Fruit fly (Drosophila melanogaster) whole organism, embryonic: ENCODE measurements around the gene dally.
A peak's percentile ranks its signal among the peaks of the same experiment; 100 is the strongest.

Source experiments
- Aef1 ChIP-seq: fragments of 200-800 bp; sonication (Bioruptor generic); IDR thresholded peaks from 3 replicates; pipeline ENCODE4 v1.3.6; 2022; ENCODE audit warnings: missing biosample characterization, missing genetic modification characterization
- BtbVII ChIP-seq: fragments of 200-800 bp; sonication (Bioruptor generic); optimal IDR thresholded peaks from 3 replicates; lab custom pipeline; 2017; ENCODE audit warnings: missing biosample characterization, mild to moderate bottlenecking, missing genetic modification characterization
- Bteb2 ChIP-seq: fragments of 200-800 bp; sonication (Bioruptor generic); optimal IDR thresholded peaks from 2 replicates; lab custom pipeline; 2016; ENCODE audit warnings: missing biosample characterization, missing genetic modification characterization
- CG10565 ChIP-seq: fragments of 200-800 bp; sonication (Bioruptor generic); optimal IDR thresholded peaks from 3 replicates; lab custom pipeline; 2016; ENCODE audit warnings: missing biosample characterization, mild to moderate bottlenecking, missing genetic modification characterization
- CG13123 ChIP-seq: fragments of 200-800 bp; sonication (Bioruptor generic); optimal IDR thresholded peaks from 2 replicates; lab custom pipeline; 2016; ENCODE audit warnings: missing biosample characterization, missing genetic modification characterization
- CG13287 ChIP-seq: fragments of 200-800 bp; sonication (Bioruptor generic); IDR thresholded peaks from 2 replicates; pipeline ENCODE4 v1.3.6; 2022; ENCODE audit warnings: missing biosample characterization, missing genetic modification characterization; ENCODE audit not compliant: partially characterized antibody
- CG16815 ChIP-seq: fragments of 200-800 bp; sonication (Bioruptor generic); optimal IDR thresholded peaks from 3 replicates; lab custom pipeline; 2017; ENCODE audit warnings: missing biosample characterization, mild to moderate bottlenecking, missing genetic modification characterization
- CG31224 ChIP-seq: fragments of 200-800 bp; sonication (Bioruptor generic); IDR thresholded peaks from 2 replicates; pipeline ENCODE4 v1.3.6; 2022; ENCODE audit warnings: missing biosample characterization, missing genetic modification characterization
- E2f2 ChIP-seq: fragments of 200-800 bp; sonication (Bioruptor generic); IDR thresholded peaks from 2 replicates; pipeline ENCODE4 v1.3.6; 2022; ENCODE audit warnings: missing biosample characterization, missing genetic modification characterization
- HmgZ ChIP-seq: fragments of 200-800 bp; sonication (Bioruptor generic); optimal IDR thresholded peaks from 2 replicates; lab custom pipeline; 2018; ENCODE audit warnings: missing biosample characterization, mild to moderate bottlenecking, missing genetic modification characterization
- bcd ChIP-seq: fragments of 200-800 bp; sonication (Bioruptor generic); optimal IDR thresholded peaks from 2 replicates; lab custom pipeline; 2017; ENCODE audit warnings: missing biosample characterization, mild to moderate bottlenecking, missing genetic modification characterization
- her ChIP-seq: fragments of 200-800 bp; sonication (Bioruptor generic); optimal IDR thresholded peaks from 2 replicates; lab custom pipeline; 2016; ENCODE audit warnings: missing biosample characterization, missing genetic modification characterization
- klu ChIP-seq: fragments of 200-800 bp; sonication (Bioruptor generic); IDR thresholded peaks from 2 replicates; pipeline ENCODE4 v1.3.6; 2022; ENCODE audit warnings: missing biosample characterization, missing genetic modification characterization

dm6 chr3L:8813484-8813883 is 13.8 kb upstream of the dally start:
- TF ChIP-seq CG16815, result no peak
- TF ChIP-seq Aef1 (GFP tag; lab: Robert Waterston, UW), result peak; percentile 56; the same call in 2 of the 3 replicates
- no peak for TF ChIP-seq CG10565 (GFP tag; lab: Kevin White, UChicago)
- TF ChIP-seq CG13287 (GFP tag; lab: Robert Waterston, UW), result no peak
- TF ChIP-seq bcd (GFP tag; lab: Kevin White, UChicago), result no peak
- TF ChIP-seq her (GFP tag; lab: Kevin White, UChicago), result no peak
- TF ChIP-seq HmgZ (tag; lab: Kevin White, UChicago), result no peak
- TF ChIP-seq klu (GFP tag; lab: Robert Waterston, UW), result no peak
- TF ChIP-seq CG13123 (GFP tag; lab: Kevin White, UChicago), result no peak
- TF ChIP-seq CG31224 (GFP tag; lab: Robert Waterston, UW), result no peak
- peak; percentile 46 for TF ChIP-seq E2f2
- no peak for TF ChIP-seq Bteb2
- TF ChIP-seq BtbVII (GFP tag; lab: Kevin White, UChicago), result no peak
